Worm (Caenorhabditis elegans) whole organism, early embryonic: ENCODE measurements around the gene K02G10.5.

Source experiments
- aly-1 ChIP-seq: sonication (generic microtip); optimal IDR thresholded peaks from 2 replicates; lab custom pipeline; 2016; ENCODE audit warnings: missing genetic modification characterization, missing compliant biosample characterization
- scrt-1 ChIP-seq: fragments of 200-800 bp; sonication (Bioruptor generic); IDR thresholded peaks from 2 replicates; pipeline ENCODE4 v1.3.6; 2022; ENCODE audit warnings: missing genetic modification characterization, missing compliant biosample characterization
- sea-1 ChIP-seq: fragments of 200-800 bp; sonication (Bioruptor generic); conservative IDR thresholded peaks from 2 replicates; pipeline ENCODE4 v1.3.6; 2022; ENCODE audit warnings: missing genetic modification characterization, missing compliant biosample characterization

ce11 chrX:4711698-4712329 lies 20.8 kb upstream of the K02G10.5 start, which contains the start of the genes dnj-14 and glit-1:
- TF ChIP-seq sea-1 (GFP tag; lab: Robert Waterston, UW): peak; percentile 63; the same call in 1 of the 2 replicates
- 0 out of 2 replicates have a peak, but pooled peaks have one; percentile 18 for TF ChIP-seq scrt-1
- TF ChIP-seq aly-1 (tag; lab: Kevin White, UChicago): peak; percentile 23
